Worm (Caenorhabditis elegans) whole organism, L4 larva: ENCODE results near the gene K08D8.9.
A peak's percentile ranks its signal among the peaks of the same experiment; 100 is the strongest.

ENCODE experiments used
- F10B5.3 ChIP-seq: sonication (generic microtip); optimal IDR thresholded peaks from 2 replicates; lab custom pipeline; 2016; ENCODE audit warnings: mild to moderate bottlenecking, missing genetic modification characterization, missing compliant biosample characterization
- F37D6.2 ChIP-seq: sonication (generic microtip); optimal IDR thresholded peaks from 2 replicates; lab custom pipeline; 2016; ENCODE audit warnings: mild to moderate bottlenecking, missing genetic modification characterization, missing compliant biosample characterization
- F49E8.2 ChIP-seq: sonication (generic microtip); optimal IDR thresholded peaks from 2 replicates; lab custom pipeline; 2016; ENCODE audit warnings: missing compliant biosample characterization, mild to moderate bottlenecking, missing genetic modification characterization, borderline replicate concordance
- R02D3.7 ChIP-seq: fragments of 150-350 bp; sonication (generic microtip); optimal IDR thresholded peaks from 3 replicates; lab custom pipeline; 2014; ENCODE audit warnings: missing biosample characterization, missing genetic modification characterization
- T20F7.1 ChIP-seq: fragments of 200-800 bp; sonication (Bioruptor generic); optimal IDR thresholded peaks from 2 replicates; lab custom pipeline; 2018; ENCODE audit warnings: mild to moderate bottlenecking, missing genetic modification characterization, missing compliant biosample characterization
- Y75B8A.6 ChIP-seq: fragments of 200-800 bp; sonication (Bioruptor generic); IDR thresholded peaks from 2 replicates; pipeline ENCODE4 v1.3.6; 2022; ENCODE audit warnings: missing genetic modification reagents, missing genetic modification characterization, missing compliant biosample characterization
- ZK546.5 ChIP-seq, 2 experiments: sonication (generic microtip); optimal IDR thresholded peaks; 2 replicates each; lab custom pipeline; 2017; ENCODE audit warnings: missing biosample characterization in 2 of 2, missing genetic modification characterization in 2 of 2
- aly-2 ChIP-seq: sonication (generic microtip); optimal IDR thresholded peaks from 2 replicates; lab custom pipeline; 2018; ENCODE audit warnings: missing biosample characterization, missing genetic modification characterization
- ceh-20 ChIP-seq: fragments of 200-800 bp; sonication (Bioruptor generic); IDR thresholded peaks from 2 replicates; pipeline ENCODE4 v1.3.6; 2022; ENCODE audit warnings: missing genetic modification reagents, missing genetic modification characterization, missing compliant biosample characterization
- ceh-32 ChIP-seq: sonication (generic microtip); optimal IDR thresholded peaks from 2 replicates; lab custom pipeline; 2016; ENCODE audit warnings: mild to moderate bottlenecking, missing genetic modification characterization, missing compliant biosample characterization; ENCODE audit not compliant: poor library complexity
- ceh-62 ChIP-seq: sonication (generic microtip); optimal IDR thresholded peaks from 2 replicates; lab custom pipeline; 2017; ENCODE audit warnings: missing biosample characterization, missing genetic modification characterization
- ces-1 ChIP-seq: fragments of 150-350 bp; sonication (generic microtip); optimal IDR thresholded peaks from 4 replicates; lab custom pipeline; 2014; ENCODE audit warnings: missing biosample characterization, missing genetic modification reagents, missing genetic modification characterization
- daf-16 ChIP-seq, 3 experiments: sonication (generic microtip); optimal IDR thresholded peaks; 2 replicates each; lab custom pipeline; 2016 to 2017; ENCODE audit warnings: missing genetic modification characterization in 3 of 3, missing genetic modification reagents in 3 of 3, mild to moderate bottlenecking in 2 of 3, missing compliant biosample characterization in 2 of 3, missing biosample characterization in 1 of 3, moderate library complexity in 1 of 3
- daf-8 ChIP-seq: fragments of 200-800 bp; sonication (Bioruptor generic); IDR thresholded peaks from 2 replicates; pipeline ENCODE4 v1.3.6; 2022; ENCODE audit warnings: missing genetic modification characterization, missing compliant biosample characterization
- dve-1 ChIP-seq: sonication (generic microtip); optimal IDR thresholded peaks from 2 replicates; lab custom pipeline; 2017; ENCODE audit warnings: antibody characterized with exemption, mild to moderate bottlenecking, missing genetic modification characterization, missing compliant biosample characterization; ENCODE audit not compliant: insufficient read depth
- fkh-10 ChIP-seq: fragments of 150-350 bp; optimal IDR thresholded peaks from 2 replicates; lab custom pipeline; 2014; ENCODE audit warnings: missing biosample characterization, missing genetic modification reagents, missing genetic modification characterization
- fos-1 ChIP-seq: fragments of 150-350 bp; optimal IDR thresholded peaks from 2 replicates; lab custom pipeline; 2014; ENCODE audit warnings: missing biosample characterization, missing genetic modification characterization
- hlh-30 ChIP-seq: sonication (generic microtip); optimal IDR thresholded peaks from 2 replicates; lab custom pipeline; 2017; ENCODE audit warnings: antibody characterized with exemption, mild to moderate bottlenecking, missing genetic modification characterization, missing compliant biosample characterization; ENCODE audit not compliant: insufficient read depth
- hmg-1.1 ChIP-seq: fragments of 200-800 bp; sonication (Bioruptor generic); IDR thresholded peaks from 2 replicates; pipeline ENCODE4 v1.3.6; 2022; ENCODE audit warnings: missing genetic modification reagents, missing genetic modification characterization, missing compliant biosample characterization
- jun-1 ChIP-seq: fragments of 150-350 bp; optimal IDR thresholded peaks from 2 replicates; lab custom pipeline; 2014; ENCODE audit warnings: missing biosample characterization, missing genetic modification reagents, missing genetic modification characterization
- lin-15B ChIP-seq: fragments of 150-350 bp; sonication (generic microtip); optimal IDR thresholded peaks from 3 replicates; lab custom pipeline; 2014; ENCODE audit warnings: missing biosample characterization, missing genetic modification characterization
- lin-29 ChIP-seq: fragments of 200-800 bp; sonication (Bioruptor generic); IDR thresholded peaks from 2 replicates; pipeline ENCODE4 v1.3.6; 2022; ENCODE audit warnings: missing genetic modification reagents, missing genetic modification characterization, missing compliant biosample characterization
- lir-3 ChIP-seq: sonication (generic microtip); optimal IDR thresholded peaks from 2 replicates; lab custom pipeline; 2016; ENCODE audit warnings: mild to moderate bottlenecking, missing genetic modification characterization, missing compliant biosample characterization
- madf-5 ChIP-seq, 2 experiments: fragments of 200-800 bp; sonication (Bioruptor generic); IDR thresholded peaks; 2 replicates each; pipeline ENCODE4 v1.3.6; 2022; ENCODE audit warnings: missing compliant biosample characterization in 2 of 2, missing genetic modification characterization in 2 of 2
- madf-9 ChIP-seq: fragments of 200-800 bp; sonication (Bioruptor generic); conservative IDR thresholded peaks from 2 replicates; pipeline ENCODE4 v1.3.6; 2022; ENCODE audit warnings: missing genetic modification reagents, missing genetic modification characterization, missing compliant biosample characterization
- mep-1 ChIP-seq: fragments of 150-350 bp; sonication (generic microtip); optimal IDR thresholded peaks from 3 replicates; lab custom pipeline; 2014; ENCODE audit warnings: missing biosample characterization, missing genetic modification characterization
- mes-2 ChIP-seq: sonication (generic microtip); optimal IDR thresholded peaks from 2 replicates; lab custom pipeline; 2016; ENCODE audit warnings: missing genotype, mild to moderate bottlenecking, missing genetic modification characterization, missing compliant biosample characterization; ENCODE audit not compliant: poor library complexity, severe bottlenecking
- nhr-10 ChIP-seq: fragments of 150-350 bp; optimal IDR thresholded peaks from 2 replicates; lab custom pipeline; 2014; ENCODE audit warnings: missing biosample characterization, missing genetic modification characterization
- nhr-11 ChIP-seq: fragments of 150-350 bp; optimal IDR thresholded peaks from 2 replicates; lab custom pipeline; 2014; ENCODE audit warnings: missing biosample characterization, missing genetic modification characterization
- nhr-111 ChIP-seq: fragments of 200-800 bp; sonication (Bioruptor generic); optimal IDR thresholded peaks from 2 replicates; lab custom pipeline; 2018; ENCODE audit warnings: mild to moderate bottlenecking, missing genetic modification characterization, missing compliant biosample characterization
- nhr-25 ChIP-seq: sonication (generic microtip); optimal IDR thresholded peaks from 2 replicates; lab custom pipeline; 2017; ENCODE audit warnings: missing genetic modification characterization, mild to moderate bottlenecking, missing compliant biosample characterization, antibody characterized with exemption, moderate library complexity, borderline replicate concordance; ENCODE audit not compliant: insufficient read depth
- nhr-28 ChIP-seq: fragments of 150-350 bp; optimal IDR thresholded peaks from 2 replicates; lab custom pipeline; 2014; ENCODE audit warnings: missing biosample characterization, missing genetic modification characterization
- nhr-41 ChIP-seq: fragments of 200-800 bp; sonication (Bioruptor generic); IDR thresholded peaks from 2 replicates; pipeline ENCODE4 v1.3.6; 2022; ENCODE audit warnings: missing genetic modification reagents, missing genetic modification characterization, missing compliant biosample characterization
- nhr-77 ChIP-seq: fragments of 150-350 bp; optimal IDR thresholded peaks from 2 replicates; lab custom pipeline; 2014; ENCODE audit warnings: missing biosample characterization, missing genetic modification characterization
- php-3 ChIP-seq: fragments of 200-800 bp; sonication (Bioruptor generic); IDR thresholded peaks from 2 replicates; pipeline ENCODE4 v1.3.6; 2022; ENCODE audit warnings: missing genetic modification reagents, missing genetic modification characterization, missing compliant biosample characterization
- pqm-1 ChIP-seq: sonication (generic microtip); optimal IDR thresholded peaks from 2 replicates; lab custom pipeline; 2017; ENCODE audit warnings: missing biosample characterization, missing genetic modification characterization
- rbr-2 ChIP-seq: sonication (generic microtip); optimal IDR thresholded peaks from 2 replicates; lab custom pipeline; 2016; ENCODE audit warnings: missing genotype, missing genetic modification characterization, missing compliant biosample characterization
- skn-1 ChIP-seq: fragments of 150-350 bp; optimal IDR thresholded peaks from 2 replicates; lab custom pipeline; 2014; ENCODE audit warnings: missing biosample characterization, missing genetic modification characterization
- snpc-4 ChIP-seq: fragments of 150-350 bp; optimal IDR thresholded peaks from 2 replicates; lab custom pipeline; 2014; ENCODE audit warnings: missing biosample characterization, missing genetic modification characterization
- spr-3 ChIP-seq: fragments of 200-800 bp; sonication (Bioruptor generic); optimal IDR thresholded peaks from 2 replicates; lab custom pipeline; 2018; ENCODE audit warnings: mild to moderate bottlenecking, missing genetic modification characterization, missing compliant biosample characterization
- tag-97 ChIP-seq: fragments of 200-800 bp; sonication (Bioruptor generic); IDR thresholded peaks from 2 replicates; pipeline ENCODE4 v1.3.6; 2022; ENCODE audit warnings: missing genetic modification characterization, missing compliant biosample characterization
- tra-1 ChIP-seq: fragments of 200-800 bp; sonication (Bioruptor generic); IDR thresholded peaks from 2 replicates; pipeline ENCODE4 v1.3.6; 2022; ENCODE audit warnings: missing genetic modification reagents, missing genetic modification characterization, missing compliant biosample characterization
- unc-39 ChIP-seq: sonication (generic microtip); optimal IDR thresholded peaks from 2 replicates; lab custom pipeline; 2017; ENCODE audit warnings: missing biosample characterization, missing genetic modification characterization
- unc-62 ChIP-seq, 3 experiments: fragments of 150-350 bp in 1 of 3; sonication (generic microtip); optimal IDR thresholded peaks in 2 of 3; peaks in 1 of 3; 1 replicate in 1 of 3; 2 replicates in 2 of 3; lab custom pipeline; 2014 to 2017; ENCODE audit warnings: missing biosample characterization in 3 of 3, missing genetic modification characterization in 3 of 3, missing genetic modification reagents in 3 of 3, missing genotype in 1 of 3
- vab-7 ChIP-seq: fragments of 200-800 bp; sonication (Bioruptor generic); IDR thresholded peaks from 2 replicates; pipeline ENCODE4 v1.3.6; 2022; ENCODE audit warnings: missing genetic modification reagents, missing genetic modification characterization, missing compliant biosample characterization
- zag-1 ChIP-seq: fragments of 150-350 bp; optimal IDR thresholded peaks from 2 replicates; lab custom pipeline; 2014; ENCODE audit warnings: missing biosample characterization, missing genetic modification characterization
- zfp-3 ChIP-seq: fragments of 200-800 bp; sonication (Bioruptor generic); conservative IDR thresholded peaks from 2 replicates; pipeline ENCODE4 v1.3.6; 2022; ENCODE audit warnings: missing genetic modification reagents, missing genetic modification characterization, missing compliant biosample characterization
- ztf-7 ChIP-seq: fragments of 150-350 bp; optimal IDR thresholded peaks from 2 replicates; lab custom pipeline; 2014; ENCODE audit warnings: missing biosample characterization, missing genetic modification characterization

Gene K08D8.9

DNA sequence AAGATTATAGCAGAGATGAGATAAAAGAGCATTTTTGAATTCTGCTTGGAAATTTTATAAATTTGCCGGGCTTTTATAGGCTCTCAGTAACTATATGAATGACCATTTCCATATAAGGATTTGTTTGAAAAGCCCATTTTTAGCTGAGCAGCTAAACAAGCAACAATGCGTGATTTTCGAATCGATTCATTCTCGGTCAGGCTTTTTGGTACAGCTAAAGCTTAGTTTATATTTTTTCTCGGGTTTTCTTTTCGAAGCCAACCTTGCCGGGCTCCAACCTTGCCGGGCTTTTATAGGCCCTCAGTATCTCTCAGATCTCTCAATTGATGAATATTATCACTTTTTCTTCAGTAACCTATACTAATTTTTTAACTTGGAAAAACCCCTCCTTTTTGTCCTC lies 24.8 kb downstream of the K08D8.9 start, which contains the start of gene srlf-4:
srlf-4 (minus strand) TSS at position 101 of the 400 bp plus-strand sequence.
- TF ChIP-seq zag-1 (tag; lab: Kevin White, UChicago) (no peak), lir-3 (tag; lab: Kevin White, UChicago) (no peak), spr-3 (GFP tag; lab: Kevin White, UChicago) (no peak), skn-1 (tag; lab: Kevin White, UChicago) (no peak), rbr-2 (tag; lab: Kevin White, UChicago) (no peak), fkh-10 (GFP tag; lab: Kevin White, UChicago) (no peak), lin-15B (tag; lab: Kevin White, UChicago) (no peak), tra-1 (GFP tag; lab: Robert Waterston, UW) (no peak), vab-7 (GFP tag; lab: Robert Waterston, UW) (no peak), fos-1 (tag; lab: Kevin White, UChicago) (no peak), ceh-62 (tag; lab: Kevin White, UChicago) (no peak), nhr-11 (tag; lab: Kevin White, UChicago) (no peak), mes-2 (no peak), F49E8.2 (tag; lab: Kevin White, UChicago) (no peak), nhr-10 (tag; lab: Kevin White, UChicago) (no peak), unc-62 (GFP tag; optimal IDR thresholded peaks at IDR 0.05 in 1 of 2; lab: Kevin White, UChicago) (no peak), unc-62 (tag; optimal IDR thresholded peaks at IDR 0.05; lab: Kevin White, UChicago) (no peak), ceh-20 (GFP tag; lab: Robert Waterston, UW) (no peak), madf-9 (no peak)

DNA sequence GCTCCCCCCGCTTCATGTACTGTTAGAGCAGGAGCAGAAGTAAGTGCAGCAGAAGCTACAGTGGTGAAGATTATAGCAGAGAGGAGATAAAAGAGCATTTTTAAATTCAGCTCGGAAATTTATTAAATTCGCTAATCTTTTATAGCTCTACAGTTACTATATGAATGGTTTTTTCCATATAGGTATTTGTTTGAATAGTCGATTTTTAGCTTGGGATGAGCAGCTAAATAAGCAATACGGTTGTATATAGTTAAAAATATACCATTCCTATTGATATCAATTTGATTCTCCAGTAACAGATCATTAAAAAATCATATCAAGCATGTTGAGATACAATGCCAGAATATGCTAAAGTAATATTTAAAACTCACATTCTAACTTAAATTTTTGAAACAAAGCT lies 27.1 kb downstream of the K08D8.9 start, which contains the start of gene srlf-5:
srlf-5 (minus strand) TSS at position 101 of the 400 bp plus-strand sequence.
- TF ChIP-seq T20F7.1 (GFP tag; lab: Kevin White, UChicago) (no peak), F10B5.3 (tag; lab: Kevin White, UChicago) (no peak), hlh-30 (tag; lab: Kevin White, UChicago) (no peak), snpc-4 (tag; lab: Kevin White, UChicago) (no peak), hmg-1.1 (GFP tag; lab: Robert Waterston, UW) (no peak), ZK546.5 (tag; optimal IDR thresholded peaks at IDR 0.05; lab: Kevin White, UChicago) (no peak), tra-1 (GFP tag; lab: Robert Waterston, UW) (no peak), nhr-77 (tag; lab: Kevin White, UChicago) (no peak), madf-5 (GFP tag; IDR thresholded peaks at IDR 0.05; lab: Robert Waterston, UW) (no peak), Y75B8A.6 (GFP tag; lab: Robert Waterston, UW) (no peak), nhr-111 (no peak), dve-1 (tag; lab: Kevin White, UChicago) (no peak), zfp-3 (GFP tag; lab: Robert Waterston, UW) (no peak), madf-9 (no peak), mep-1 (tag; lab: Kevin White, UChicago) (no peak), nhr-25 (tag; lab: Kevin White, UChicago) (no peak), ces-1 (GFP tag; lab: Kevin White, UChicago) (no peak), jun-1 (tag; lab: Kevin White, UChicago) (no peak), R02D3.7 (no peak), ztf-7 (tag; lab: Kevin White, UChicago) (no peak)

DNA sequence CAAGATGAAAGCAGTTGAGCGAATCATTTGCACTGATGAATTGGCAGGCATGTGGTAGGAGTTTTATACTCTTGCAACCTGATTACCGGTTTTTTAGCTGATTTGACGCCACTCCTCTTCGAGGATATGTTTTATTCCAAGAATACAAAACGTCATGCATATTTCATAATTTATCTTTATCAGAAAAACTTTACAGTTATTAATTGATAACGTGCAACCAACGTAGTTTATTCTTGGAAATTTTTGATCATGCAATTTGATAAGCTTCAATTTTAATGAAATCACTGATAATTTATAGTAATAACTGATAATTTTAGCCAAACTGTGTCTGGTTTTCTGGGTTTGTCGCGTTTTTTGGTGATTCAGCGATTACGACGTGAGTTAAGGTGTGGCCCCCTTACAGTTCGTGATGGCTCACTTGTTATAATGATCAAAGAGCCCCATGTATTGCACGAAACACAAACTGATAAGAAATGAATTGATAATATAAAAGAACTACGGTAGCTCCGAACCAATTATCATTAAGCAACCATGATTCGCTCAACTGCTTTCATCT lies 36.8 kb downstream of the K08D8.9 start, which contains the start of the genes cld-1 and dod-21:
cld-1 (minus strand) TSS at position 51 of the 556 bp plus-strand sequence.
dod-21 (plus strand) TSS at position 518 of the 556 bp plus-strand sequence.
- no peak for TF ChIP-seq mes-2
- no peak for TF ChIP-seq ceh-32 (tag; lab: Kevin White, UChicago)
- no peak for TF ChIP-seq aly-2
- peak; percentile 47 for TF ChIP-seq nhr-28 (tag; lab: Kevin White, UChicago)
- TF ChIP-seq F37D6.2 (tag; lab: Kevin White, UChicago) = no peak
- peak; percentile 11 for TF ChIP-seq nhr-77 (tag; lab: Kevin White, UChicago)
- TF ChIP-seq unc-39 = no peak
- no peak for TF ChIP-seq daf-8
- peak; percentile 31 for TF ChIP-seq pqm-1 (tag; lab: Kevin White, UChicago)
- TF ChIP-seq nhr-41 (GFP tag; lab: Robert Waterston, UW) = no peak
- TF ChIP-seq daf-16 (GFP tag; optimal IDR thresholded peaks at IDR 0.05; lab: Kevin White, UChicago) = no peak
- TF ChIP-seq daf-16 (tag; optimal IDR thresholded peaks at IDR 0.05; lab: Kevin White, UChicago) = peak; percentile 47
- TF ChIP-seq tag-97 (GFP tag; lab: Robert Waterston, UW) = no peak
- peak; percentile 48; the same call in 1 of the 2 replicates for TF ChIP-seq php-3 (GFP tag; lab: Robert Waterston, UW)
- no peak for TF ChIP-seq lin-29 (GFP tag; lab: Robert Waterston, UW)
